Fruit fly (Drosophila melanogaster) whole organism, embryonic: ENCODE results near the gene Ran-like.

ENCODE experiments used
- CG11695 ChIP-seq: fragments of 200-800 bp; sonication (Bioruptor generic); IDR thresholded peaks from 3 replicates; pipeline ENCODE4 v1.3.6; 2022; ENCODE audit warnings: missing biosample characterization, missing genetic modification characterization
- CG12071 ChIP-seq: fragments of 200-800 bp; sonication (Bioruptor generic); optimal IDR thresholded peaks from 3 replicates; lab custom pipeline; 2018; ENCODE audit warnings: missing biosample characterization, mild to moderate bottlenecking, missing genetic modification characterization
- CG13287 ChIP-seq: fragments of 200-800 bp; sonication (Bioruptor generic); IDR thresholded peaks from 2 replicates; pipeline ENCODE4 v1.3.6; 2022; ENCODE audit warnings: missing biosample characterization, missing genetic modification characterization; ENCODE audit not compliant: partially characterized antibody
- CG13894 ChIP-seq: fragments of 200-800 bp; sonication (Bioruptor generic); optimal IDR thresholded peaks from 3 replicates; lab custom pipeline; 2018; ENCODE audit warnings: missing biosample characterization, mild to moderate bottlenecking, missing genetic modification characterization, moderate library complexity
- CG15514 ChIP-seq: fragments of 200-800 bp; sonication (Bioruptor generic); optimal IDR thresholded peaks from 3 replicates; lab custom pipeline; 2017; ENCODE audit warnings: missing biosample characterization, missing genetic modification characterization, mild to moderate bottlenecking, moderate library complexity, missing genetic modification reagents
- CG17359 ChIP-seq: fragments of 200-800 bp; sonication (Bioruptor generic); optimal IDR thresholded peaks from 3 replicates; lab custom pipeline; 2018; ENCODE audit warnings: missing biosample characterization, mild to moderate bottlenecking, missing genetic modification characterization, moderate library complexity
- CG18476 ChIP-seq: fragments of 200-800 bp; sonication (Bioruptor generic); optimal IDR thresholded peaks from 2 replicates; lab custom pipeline; 2016; ENCODE audit warnings: missing biosample characterization, mild to moderate bottlenecking, missing genetic modification characterization
- CG30431 ChIP-seq: fragments of 200-800 bp; sonication (Bioruptor generic); optimal IDR thresholded peaks from 2 replicates; lab custom pipeline; 2017; ENCODE audit warnings: missing biosample characterization, missing genetic modification characterization
- CG31365 ChIP-seq: fragments of 200-800 bp; sonication (Bioruptor generic); optimal IDR thresholded peaks from 2 replicates; lab custom pipeline; 2018; ENCODE audit warnings: missing biosample characterization, mild to moderate bottlenecking, missing genetic modification characterization
- CG32532 ChIP-seq: fragments of 200-800 bp; sonication (Bioruptor generic); IDR thresholded peaks from 2 replicates; pipeline ENCODE4 v1.3.6; 2022; ENCODE audit warnings: missing biosample characterization, missing genetic modification characterization
- CG34224 ChIP-seq: fragments of 200-800 bp; sonication (Bioruptor generic); IDR thresholded peaks from 3 replicates; pipeline ENCODE4 v1.3.6; 2022; ENCODE audit warnings: missing biosample characterization, missing genetic modification characterization; ENCODE audit not compliant: partially characterized antibody
- CG4424 ChIP-seq: fragments of 200-800 bp; sonication (Bioruptor generic); optimal IDR thresholded peaks from 3 replicates; lab custom pipeline; 2016; ENCODE audit warnings: missing biosample characterization, missing genetic modification characterization
- CG7556 ChIP-seq: fragments of 200-800 bp; sonication (Bioruptor generic); optimal IDR thresholded peaks from 2 replicates; lab custom pipeline; 2017; ENCODE audit warnings: missing biosample characterization, mild to moderate bottlenecking, missing genetic modification characterization
- CG7987 ChIP-seq: fragments of 200-800 bp; sonication (Bioruptor generic); optimal IDR thresholded peaks from 2 replicates; lab custom pipeline; 2018; ENCODE audit warnings: missing biosample characterization, mild to moderate bottlenecking, missing genetic modification characterization, moderate library complexity
- CG8765 ChIP-seq: fragments of 200-800 bp; sonication (Bioruptor generic); IDR thresholded peaks from 2 replicates; pipeline ENCODE4 v1.3.6; 2022; ENCODE audit warnings: missing biosample characterization, missing genetic modification characterization
- CG8924 ChIP-seq: fragments of 200-800 bp; optimal IDR thresholded peaks from 3 replicates; lab custom pipeline; 2019; ENCODE audit warnings: missing biosample characterization, mild to moderate bottlenecking, missing genetic modification characterization, moderate library complexity
- CG9797 ChIP-seq: fragments of 200-800 bp; sonication (Bioruptor generic); optimal IDR thresholded peaks from 3 replicates; lab custom pipeline; 2018; ENCODE audit warnings: missing biosample characterization, mild to moderate bottlenecking, missing genetic modification characterization
- Dip3 ChIP-seq: fragments of 200-800 bp; sonication (Bioruptor generic); optimal IDR thresholded peaks from 3 replicates; lab custom pipeline; 2016; ENCODE audit warnings: missing biosample characterization, missing genetic modification characterization
- HLH3B ChIP-seq: fragments of 200-800 bp; sonication (Bioruptor generic); IDR thresholded peaks from 2 replicates; pipeline ENCODE4 v1.3.6; 2022; ENCODE audit warnings: missing biosample characterization, missing genetic modification characterization
- Hey ChIP-seq: fragments of 200-800 bp; sonication (Bioruptor generic); optimal IDR thresholded peaks from 3 replicates; lab custom pipeline; 2018; ENCODE audit warnings: missing biosample characterization, mild to moderate bottlenecking, missing genetic modification characterization
- Hr39 ChIP-seq: fragments of >200 bp; optimal IDR thresholded peaks from 2 replicates; lab custom pipeline; 2017
- NfI ChIP-seq: fragments of 200-800 bp; sonication (Bioruptor generic); optimal IDR thresholded peaks from 3 replicates; lab custom pipeline; 2018; ENCODE audit warnings: missing biosample characterization, mild to moderate bottlenecking, missing genetic modification characterization, moderate library complexity
- Poxn ChIP-seq: fragments of 200-800 bp; sonication (Bioruptor generic); IDR thresholded peaks from 2 replicates; pipeline ENCODE4 v1.3.6; 2022; ENCODE audit warnings: missing biosample characterization, missing genetic modification characterization
- Side ChIP-seq: fragments of 200-800 bp; sonication (Bioruptor generic); optimal IDR thresholded peaks from 2 replicates; lab custom pipeline; 2016; ENCODE audit warnings: missing biosample characterization, missing genetic modification characterization
- Tbp ChIP-seq: fragments of >200 bp; optimal IDR thresholded peaks from 2 replicates; lab custom pipeline; 2018; ENCODE audit warnings: missing biosample characterization, missing genetic modification characterization
- Vsx1 ChIP-seq: fragments of 200-800 bp; sonication (Bioruptor generic); optimal IDR thresholded peaks from 2 replicates; lab custom pipeline; 2017; ENCODE audit warnings: missing biosample characterization, mild to moderate bottlenecking, missing genetic modification characterization, missing genetic modification reagents
- abd-A ChIP-seq: fragments of 200-800 bp; sonication (Bioruptor generic); optimal IDR thresholded peaks from 3 replicates; lab custom pipeline; 2019; ENCODE audit warnings: missing biosample characterization, mild to moderate bottlenecking, missing genetic modification characterization, moderate library complexity
- az2 ChIP-seq: fragments of 200-800 bp; sonication (Bioruptor generic); optimal IDR thresholded peaks from 3 replicates; lab custom pipeline; 2016; ENCODE audit warnings: missing biosample characterization, missing genetic modification characterization
- bsh ChIP-seq, 2 experiments: fragments of 200-800 bp; sonication (Bioruptor generic); optimal IDR thresholded peaks; 2 replicates each; lab custom pipeline; 2017 to 2018; ENCODE audit warnings: mild to moderate bottlenecking in 2 of 2, missing biosample characterization in 2 of 2, missing genetic modification characterization in 2 of 2, moderate library complexity in 1 of 2
- crp ChIP-seq, 2 experiments: fragments of 200-800 bp; sonication (Bioruptor generic); optimal IDR thresholded peaks; 2 replicates in 1 of 2; 3 replicates in 1 of 2; lab custom pipeline; 2017; ENCODE audit warnings: missing biosample characterization in 2 of 2, missing genetic modification characterization in 2 of 2, mild to moderate bottlenecking in 1 of 2, moderate library complexity in 1 of 2
- danr ChIP-seq: fragments of 200-800 bp; sonication (Bioruptor generic); IDR thresholded peaks from 2 replicates; pipeline ENCODE4 v1.3.6; 2022; ENCODE audit warnings: missing biosample characterization, missing genetic modification characterization
- esg ChIP-seq: fragments of 200-800 bp; sonication (Bioruptor generic); conservative IDR thresholded peaks from 2 replicates; pipeline ENCODE4 v1.3.6; 2022; ENCODE audit warnings: missing biosample characterization, missing genetic modification characterization
- exex ChIP-seq: fragments of 200-800 bp; sonication (Bioruptor generic); optimal IDR thresholded peaks from 4 replicates; lab custom pipeline; 2018; ENCODE audit warnings: missing biosample characterization, mild to moderate bottlenecking, missing genetic modification characterization, moderate library complexity
- ftz-f1 ChIP-seq: fragments of 200-800 bp; sonication (Bioruptor generic); optimal IDR thresholded peaks from 2 replicates; lab custom pipeline; 2016; ENCODE audit warnings: missing biosample characterization, missing genetic modification characterization
- gro ChIP-seq: fragments of 200-800 bp; sonication (Bioruptor generic); optimal IDR thresholded peaks from 2 replicates; lab custom pipeline; 2016; ENCODE audit warnings: missing biosample characterization, missing genetic modification characterization
- hbn ChIP-seq: fragments of 200-800 bp; sonication (Bioruptor generic); IDR thresholded peaks from 2 replicates; pipeline ENCODE4 v1.3.6; 2022; ENCODE audit warnings: missing biosample characterization, missing genetic modification characterization; ENCODE audit not compliant: partially characterized antibody
- kay ChIP-seq: fragments of 200-800 bp; sonication (Bioruptor generic); optimal IDR thresholded peaks from 2 replicates; lab custom pipeline; 2016; ENCODE audit warnings: missing biosample characterization, missing genetic modification characterization
- luna ChIP-seq: fragments of 200-800 bp; sonication (Bioruptor generic); optimal IDR thresholded peaks from 2 replicates; lab custom pipeline; 2016; ENCODE audit warnings: missing biosample characterization, missing genetic modification characterization
- mld ChIP-seq: fragments of 200-800 bp; sonication (Bioruptor generic); IDR thresholded peaks from 3 replicates; pipeline ENCODE4 v1.3.6; 2022; ENCODE audit warnings: missing biosample characterization, missing genetic modification characterization; ENCODE audit not compliant: partially characterized antibody
- nom ChIP-seq: fragments of 200-800 bp; sonication (Bioruptor generic); optimal IDR thresholded peaks from 2 replicates; lab custom pipeline; 2017; ENCODE audit warnings: missing biosample characterization, missing genetic modification characterization, mild to moderate bottlenecking, moderate library complexity, missing genetic modification reagents
- sd ChIP-seq: fragments of 200-800 bp; sonication (Bioruptor generic); optimal IDR thresholded peaks from 3 replicates; lab custom pipeline; 2018; ENCODE audit warnings: missing biosample characterization, mild to moderate bottlenecking, missing genetic modification characterization, moderate library complexity
- sna ChIP-seq: fragments of 200-800 bp; sonication (Bioruptor generic); IDR thresholded peaks from 2 replicates; pipeline ENCODE4 v1.3.6; 2022; ENCODE audit warnings: missing biosample characterization, missing genetic modification characterization; ENCODE audit not compliant: partially characterized antibody
- so ChIP-seq: fragments of 200-800 bp; sonication (Bioruptor generic); IDR thresholded peaks from 3 replicates; pipeline ENCODE4 v1.3.6; 2022; ENCODE audit warnings: missing biosample characterization, missing genetic modification characterization
- sug ChIP-seq: fragments of 200-800 bp; optimal IDR thresholded peaks from 2 replicates; lab custom pipeline; 2019; ENCODE audit warnings: missing biosample characterization, mild to moderate bottlenecking, missing genetic modification characterization, moderate library complexity
- trem ChIP-seq: fragments of 200-800 bp; optimal IDR thresholded peaks from 3 replicates; lab custom pipeline; 2019; ENCODE audit warnings: missing biosample characterization, mild to moderate bottlenecking, missing genetic modification characterization, moderate library complexity
- wek ChIP-seq: fragments of 200-800 bp; sonication (Bioruptor generic); optimal IDR thresholded peaks from 3 replicates; lab custom pipeline; 2018; ENCODE audit warnings: missing biosample characterization, mild to moderate bottlenecking, missing genetic modification characterization, moderate library complexity

The Ran-like gene

dm6 chr3L:15514405-15514804 is 29.2 kb upstream of the Ran-like start (continued):
- TF ChIP-seq sd (tag; lab: Kevin White, UChicago) = peak; percentile 90
- no peak for TF ChIP-seq esg (GFP tag; lab: Robert Waterston, UW)
- peak; percentile 38; the same call in 1 of the 2 replicates for TF ChIP-seq sna
- TF ChIP-seq crp (GFP tag; optimal IDR thresholded peaks at IDR 0.05; lab: Kevin White, UChicago) = peak in 1 of 2 experiments; percentile 20
- TF ChIP-seq danr (GFP tag; lab: Robert Waterston, UW) = no peak
- peak; percentile 58 for TF ChIP-seq CG7987 (GFP tag; lab: Kevin White, UChicago)
- TF ChIP-seq bsh (GFP tag; optimal IDR thresholded peaks at IDR 0.05; lab: Kevin White, UChicago) = peak in 1 of 2 experiments; percentile 34
- TF ChIP-seq Side = peak; percentile 11
- TF ChIP-seq CG12071 (GFP tag; lab: Kevin White, UChicago) = peak; percentile 23
- TF ChIP-seq CG32532 (GFP tag; lab: Robert Waterston, UW) = peak; percentile 60; the same call in 1 of the 2 replicates
- peak; percentile 12 for TF ChIP-seq CG15514 (GFP tag; lab: Kevin White, UChicago)
- peak; percentile 55; the same call in 2 of the 3 replicates for TF ChIP-seq CG34224 (GFP tag; lab: Robert Waterston, UW)
- peak; percentile 86 for TF ChIP-seq abd-A (tag; lab: Kevin White, UChicago)
- TF ChIP-seq gro = peak; percentile 14
- peak; percentile 78 for TF ChIP-seq Hey (tag; lab: Kevin White, UChicago)
- TF ChIP-seq CG8765 = no peak
- TF ChIP-seq NfI (GFP tag; lab: Kevin White, UChicago) = no peak
- peak; percentile 25; the same call in 1 of the 2 replicates for TF ChIP-seq hbn (GFP tag; lab: Robert Waterston, UW)
- peak; percentile 92 for TF ChIP-seq CG13894
- no peak for TF ChIP-seq luna
- peak; percentile 66 for TF ChIP-seq sug (tag; lab: Kevin White, UChicago)
- no peak for TF ChIP-seq mld (GFP tag; lab: Robert Waterston, UW)
- TF ChIP-seq CG11695 (GFP tag; lab: Robert Waterston, UW) = peak; percentile 26; the same call in 1 of the 3 replicates
- TF ChIP-seq ftz-f1 (GFP tag; lab: Kevin White, UChicago) = peak; percentile 86
- peak; percentile 68 for TF ChIP-seq CG13287
- TF ChIP-seq HLH3B (GFP tag; lab: Robert Waterston, UW) = no peak
- TF ChIP-seq CG7556 = peak; percentile 13
- TF ChIP-seq Vsx1 (GFP tag; lab: Kevin White, UChicago) = peak; percentile 88
- TF ChIP-seq so (GFP tag; lab: Robert Waterston, UW) = peak; percentile 30; the same call in 1 of the 3 replicates

DNA sequence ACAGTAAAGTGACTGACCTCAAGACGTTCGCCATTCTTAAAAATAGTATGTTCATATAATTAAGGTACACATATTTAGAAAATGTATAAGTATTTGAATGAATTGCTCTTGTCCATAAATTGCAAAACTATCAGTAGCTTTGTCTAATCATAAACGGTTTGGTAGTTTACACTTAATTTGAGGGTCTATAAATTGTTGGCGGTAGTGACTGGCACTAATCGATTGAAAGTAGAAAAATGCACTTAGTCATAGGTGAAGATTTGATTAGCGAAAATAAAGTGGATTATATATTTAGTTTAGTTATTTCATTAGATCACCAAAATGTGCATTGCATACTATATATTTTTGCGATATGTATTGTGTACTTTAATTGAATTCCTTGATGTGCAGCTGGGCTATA is 28.5 kb upstream of the Ran-like start:
- TF ChIP-seq exex (tag; lab: Kevin White, UChicago) (peak; percentile 49), wek (GFP tag; lab: Kevin White, UChicago) (no peak)
- TF ChIP-seq, all 482 proteins: peak for 1

DNA sequence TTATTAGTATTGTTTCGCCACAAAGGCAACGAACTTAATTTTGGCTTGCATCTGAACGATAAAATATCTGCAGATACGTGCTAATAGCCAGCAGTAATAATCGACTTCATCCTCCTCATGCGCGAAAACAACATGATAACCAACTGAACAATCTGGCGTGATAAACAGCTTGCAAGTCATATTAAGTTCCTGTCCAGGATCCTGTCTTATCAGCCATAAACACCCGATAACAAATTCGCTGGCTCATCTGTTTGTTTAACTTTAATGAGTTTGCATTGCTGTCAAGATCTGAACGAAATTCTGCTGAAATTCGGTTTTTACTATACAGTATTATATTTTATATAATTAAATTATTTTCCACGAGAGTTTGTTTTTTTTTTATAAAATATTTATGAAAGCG is 28.1 kb upstream of the Ran-like start:
- TF ChIP-seq CG17359 (tag; lab: Kevin White, UChicago) (no peak), kay (GFP tag; lab: Kevin White, UChicago) (no peak), Tbp (GFP tag; lab: Kevin White, UChicago) (no peak), CG18476 (GFP tag; lab: Kevin White, UChicago) (no peak), trem (no peak), Poxn (GFP tag; lab: Robert Waterston, UW) (no peak), nom (GFP tag; lab: Kevin White, UChicago) (no peak), Dip3 (GFP tag; lab: Kevin White, UChicago) (no peak), CG4424 (GFP tag; lab: Kevin White, UChicago) (no peak), CG9797 (GFP tag; lab: Kevin White, UChicago) (no peak), CG31365 (tag; lab: Kevin White, UChicago) (no peak), CG8924 (tag; lab: Kevin White, UChicago) (no peak), CG30431 (GFP tag; lab: Kevin White, UChicago) (no peak), az2 (GFP tag; lab: Kevin White, UChicago) (no peak), Hr39 (no peak)
